Worm (Caenorhabditis elegans): ENCODE results near the gene bli-5.

bli-5 gene

DNA sequence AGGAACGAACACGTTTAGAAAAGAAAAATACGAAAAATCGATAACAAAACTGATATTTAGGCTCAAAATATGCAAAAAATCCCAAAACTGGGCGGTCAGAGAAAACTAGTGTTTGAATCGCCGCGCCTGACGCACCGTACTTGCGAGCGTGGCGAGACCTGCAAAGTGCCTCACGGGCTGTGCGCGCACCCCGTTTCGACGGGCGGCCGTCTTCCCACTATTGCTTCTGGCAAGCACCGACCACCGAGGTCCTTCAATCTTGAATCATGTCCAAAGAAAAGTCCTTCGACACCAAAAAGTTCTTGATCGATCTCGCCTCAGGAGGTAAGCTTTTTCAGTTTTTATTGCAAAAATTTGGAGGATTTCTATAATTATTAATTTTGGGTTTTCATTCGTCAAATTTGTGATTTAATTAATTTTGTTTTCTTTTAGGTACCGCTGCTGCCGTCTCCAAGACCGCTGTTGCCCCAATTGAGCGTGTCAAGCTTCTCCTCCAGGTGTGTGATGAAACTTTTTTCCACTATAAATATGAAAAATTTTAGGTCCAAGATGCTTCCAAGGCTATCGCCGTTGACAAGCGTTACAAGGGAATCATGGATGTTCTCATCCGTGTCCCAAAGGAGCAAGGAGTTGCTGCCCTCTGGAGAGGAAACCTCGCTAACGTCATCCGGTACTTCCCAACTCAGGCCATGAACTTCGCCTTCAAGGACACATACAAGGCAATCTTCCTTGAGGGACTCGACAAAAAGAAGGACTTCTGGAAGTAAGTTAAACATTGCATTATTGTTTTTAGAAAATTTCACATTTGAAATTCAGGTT is 33.6 kb upstream of the bli-5 start, which contains the start of gene ant-1.1 (continued):
- TF ChIP-seq B0019.2 (GFP tag; conservative IDR thresholded peaks at IDR 0.05): 0 out of 2 replicates have a peak, but pooled peaks have one; percentile 4
- no peak for TF ChIP-seq sea-2 (GFP tag; IDR thresholded peaks at IDR 0.05)
- no peak for TF ChIP-seq him-1 (tag; optimal IDR thresholded peaks at IDR 0.05)
- no peak for TF ChIP-seq attf-6 (GFP tag; IDR thresholded peaks at IDR 0.05)
- TF ChIP-seq unc-130 (GFP tag; optimal IDR thresholded peaks at IDR 0.05): peak; percentile 30
- TF ChIP-seq zim-3 (tag; optimal IDR thresholded peaks at IDR 0.05): no peak
- TF ChIP-seq madf-10 (tag; optimal IDR thresholded peaks at IDR 0.05): peak; percentile 74
- peak; percentile 54; the same call in 1 of the 2 replicates for TF ChIP-seq let-526 (GFP tag; IDR thresholded peaks at IDR 0.05)
- TF ChIP-seq ceh-100 (GFP tag; IDR thresholded peaks at IDR 0.05): peak; percentile 74
- peak; percentile 68 for TF ChIP-seq F23B12.7 (tag; optimal IDR thresholded peaks at IDR 0.05; ENCODE audit: insufficient read depth)
- peak; percentile 84 for TF ChIP-seq Y67H2A.10 (GFP tag; conservative IDR thresholded peaks at IDR 0.05)
- no peak for TF ChIP-seq egl-18 (GFP tag; IDR thresholded peaks at IDR 0.05)
- TF ChIP-seq Y53G8AR.9 (GFP tag; conservative IDR thresholded peaks at IDR 0.05): peak; percentile 95
- TF ChIP-seq lir-1 (GFP tag; conservative IDR thresholded peaks at IDR 0.05): peak; percentile 88
- TF ChIP-seq dox-1 (GFP tag; IDR thresholded peaks at IDR 0.05): peak; percentile 82
- TF ChIP-seq T26A5.8 (tag; optimal IDR thresholded peaks at IDR 0.05): no peak
- TF ChIP-seq atf-7 (tag; optimal IDR thresholded peaks at IDR 0.05): peak; percentile 81
- peak; percentile 91 for TF ChIP-seq pbrm-1 (GFP tag; IDR thresholded peaks at IDR 0.05)
- peak; percentile 35 for TF ChIP-seq die-1 (tag; optimal IDR thresholded peaks at IDR 0.05)

DNA sequence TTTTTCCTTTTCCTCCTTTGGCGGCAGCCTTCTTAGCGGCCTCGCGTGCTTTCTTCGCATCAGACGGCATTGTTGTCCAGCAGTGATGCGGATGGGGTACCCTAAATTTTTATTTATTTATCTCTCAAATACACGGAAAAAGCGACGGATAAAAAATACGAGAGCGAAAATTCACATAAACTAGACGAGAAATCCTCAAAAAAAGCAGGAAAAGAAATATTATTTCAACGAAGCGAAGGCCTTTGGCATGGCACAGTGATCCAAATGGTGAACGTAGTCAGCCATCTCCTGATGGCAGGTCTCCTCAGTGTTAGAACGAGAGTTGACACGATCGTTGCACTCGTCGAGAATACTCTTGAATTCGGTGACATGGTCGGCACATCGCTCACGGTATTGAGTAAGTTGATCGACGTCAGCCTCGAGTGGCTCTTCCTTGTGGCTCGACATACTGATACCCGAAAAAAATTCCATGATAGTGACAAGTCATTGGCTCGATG is 32.6 kb upstream of the bli-5 start, which contains the start of the genes abcf-2 and T27E9.2:
Gene abcf-2 (minus strand): TSS at position 101 of the 497 bp plus-strand sequence.
Gene T27E9.2 (minus strand): TSS at position 447 of the 497 bp plus-strand sequence.
- TF ChIP-seq lin-40 (tag; optimal IDR thresholded peaks at IDR 0.05) (no peak), tlf-1 (GFP tag; optimal IDR thresholded peaks at IDR 0.05) (no peak), him-1 (tag; optimal IDR thresholded peaks at IDR 0.05) (no peak), pha-4 (tag; optimal IDR thresholded peaks at IDR 0.05) (no peak), snpc-1.1 (tag; optimal IDR thresholded peaks at IDR 0.05; ENCODE audit: insufficient read depth) (no peak), pbrm-1 (GFP tag; IDR thresholded peaks at IDR 0.05) (0 out of 2 replicates have a peak, but pooled peaks have one; percentile 31), dox-1 (GFP tag; IDR thresholded peaks at IDR 0.05) (no peak), T26A5.8 (tag; optimal IDR thresholded peaks at IDR 0.05) (no peak), lsl-1 (GFP tag; optimal IDR thresholded peaks at IDR 0.05) (peak; percentile 16), hmg-1.2 (GFP tag; IDR thresholded peaks at IDR 0.05) (0 out of 2 replicates have a peak, but pooled peaks have one; percentile 6), F39B2.1 (GFP tag; IDR thresholded peaks at IDR 0.05) (no peak), B0261.1 (tag; optimal IDR thresholded peaks at IDR 0.05) (no peak), Y53G8AR.9 (GFP tag; conservative IDR thresholded peaks at IDR 0.05) (no peak), hmg-20 (GFP tag; IDR thresholded peaks at IDR 0.05) (no peak), zim-3 (tag; optimal IDR thresholded peaks at IDR 0.05) (no peak), ets-4 (GFP tag; optimal IDR thresholded peaks at IDR 0.05) (no peak), nhr-27 (tag; optimal IDR thresholded peaks at IDR 0.05) (no peak), attf-6 (GFP tag; IDR thresholded peaks at IDR 0.05) (no peak), ztf-26 (tag; optimal IDR thresholded peaks at IDR 0.05) (no peak), cebp-1 (GFP tag; IDR thresholded peaks at IDR 0.05) (no peak), cebp-1 (tag; optimal IDR thresholded peaks at IDR 0.05) (peak; percentile 29), hsf-1 (GFP tag; IDR thresholded peaks at IDR 0.05) (0 out of 2 replicates have a peak, but pooled peaks have one; percentile 26), F55B11.4 (tag; optimal IDR thresholded peaks at IDR 0.05; ENCODE audit: borderline replicate concordance, insufficient read depth) (no peak), xnd-1 (tag; optimal IDR thresholded peaks at IDR 0.05) (no peak), K12H6.12 (tag; optimal IDR thresholded peaks at IDR 0.05) (no peak), rec-8 (tag; optimal IDR thresholded peaks at IDR 0.05) (no peak), repo-1 (tag; optimal IDR thresholded peaks at IDR 0.05) (no peak), ztf-6 (GFP tag; IDR thresholded peaks at IDR 0.05) (no peak), efl-1 (GFP tag; optimal IDR thresholded peaks at IDR 0.05) (no peak), ztf-22 (GFP tag; optimal IDR thresholded peaks at IDR 0.05) (no peak), F10E7.11 (tag; optimal IDR thresholded peaks at IDR 0.05) (no peak), ztf-3 (GFP tag; optimal IDR thresholded peaks at IDR 0.05) (no peak), ceh-91 (GFP tag; IDR thresholded peaks at IDR 0.05) (no peak)

Measured in whole organism, young adult.